Fruit fly (Drosophila melanogaster) whole organism, embryonic: ENCODE data around the gene CG8066.

Experiments
- Awh ChIP-seq: fragments of 200-800 bp; sonication (Bioruptor generic); IDR thresholded peaks from 2 replicates; pipeline ENCODE4, ENCODE4 v1.3.6; 2022; ENCODE audit warnings: missing biosample characterization, missing genetic modification characterization
- CG10209 ChIP-seq: fragments of 200-800 bp; sonication (Bioruptor generic); optimal IDR thresholded peaks from 3 replicates; lab custom pipeline; 2017; ENCODE audit warnings: missing biosample characterization, mild to moderate bottlenecking, missing genetic modification characterization, missing genetic modification reagents
- CG10654 ChIP-seq: fragments of 200-800 bp; sonication (Bioruptor generic); optimal IDR thresholded peaks from 2 replicates; lab custom pipeline; 2016; ENCODE audit warnings: missing biosample characterization, missing genetic modification characterization
- CG11723 ChIP-seq: fragments of 200-800 bp; sonication (Bioruptor generic); optimal IDR thresholded peaks from 2 replicates; lab custom pipeline; 2017; ENCODE audit warnings: missing biosample characterization, mild to moderate bottlenecking, missing genetic modification characterization
- CG13296 ChIP-seq: fragments of 200-800 bp; sonication (Bioruptor generic); optimal IDR thresholded peaks from 3 replicates; lab custom pipeline; 2018; ENCODE audit warnings: missing biosample characterization, mild to moderate bottlenecking, missing genetic modification characterization
- CG14667 ChIP-seq: fragments of 200-800 bp; sonication (Bioruptor generic); IDR thresholded peaks from 2 replicates; pipeline ENCODE4 v1.3.6; 2022; ENCODE audit warnings: missing biosample characterization, missing genetic modification characterization
- CG15073 ChIP-seq: fragments of 200-800 bp; sonication (Bioruptor generic); optimal IDR thresholded peaks from 2 replicates; lab custom pipeline; 2016; ENCODE audit warnings: missing biosample characterization, missing genetic modification characterization
- CG16863 ChIP-seq: fragments of 200-800 bp; sonication (Bioruptor generic); optimal IDR thresholded peaks from 3 replicates; lab custom pipeline; 2016; ENCODE audit warnings: missing biosample characterization, missing genetic modification characterization
- CG17186 ChIP-seq: fragments of 200-800 bp; sonication (Bioruptor generic); optimal IDR thresholded peaks from 3 replicates; lab custom pipeline; 2017; ENCODE audit warnings: missing biosample characterization, missing genetic modification reagents, missing genetic modification characterization
- CG18262 ChIP-seq: fragments of 200-800 bp; optimal IDR thresholded peaks from 3 replicates; lab custom pipeline; 2019; ENCODE audit warnings: missing biosample characterization, mild to moderate bottlenecking, missing genetic modification characterization, moderate library complexity
- CG18764 ChIP-seq: fragments of 200-800 bp; sonication (Bioruptor generic); optimal IDR thresholded peaks from 3 replicates; lab custom pipeline; 2016; ENCODE audit warnings: missing biosample characterization, missing genetic modification characterization
- CG2678 ChIP-seq: fragments of 200-800 bp; sonication (Bioruptor generic); optimal IDR thresholded peaks from 3 replicates; lab custom pipeline; 2019; ENCODE audit warnings: missing biosample characterization, mild to moderate bottlenecking, missing genetic modification characterization, moderate library complexity
- CG2712 ChIP-seq: fragments of 200-800 bp; optimal IDR thresholded peaks from 3 replicates; lab custom pipeline; 2019; ENCODE audit warnings: missing biosample characterization, mild to moderate bottlenecking, missing genetic modification characterization, moderate library complexity
- CG32767 ChIP-seq: fragments of 200-800 bp; sonication (Bioruptor generic); IDR thresholded peaks from 2 replicates; pipeline ENCODE4 v1.3.6; 2022; ENCODE audit warnings: missing biosample characterization, missing genetic modification characterization
- CG5180 ChIP-seq: fragments of 200-800 bp; sonication (Bioruptor generic); optimal IDR thresholded peaks from 3 replicates; lab custom pipeline; 2017; ENCODE audit warnings: missing biosample characterization, missing genetic modification characterization, mild to moderate bottlenecking, moderate library complexity, missing genetic modification reagents
- CG7357 ChIP-seq: fragments of 200-800 bp; sonication (Bioruptor generic); IDR thresholded peaks from 3 replicates; pipeline ENCODE4 v1.3.6; 2022; ENCODE audit warnings: missing biosample characterization, missing genetic modification characterization
- CG7372 ChIP-seq: fragments of 200-800 bp; sonication (Bioruptor generic); IDR thresholded peaks from 2 replicates; pipeline ENCODE4 v1.3.6; 2022; ENCODE audit warnings: missing biosample characterization, missing genetic modification characterization
- CG8388 ChIP-seq: fragments of 200-800 bp; sonication (Bioruptor generic); optimal IDR thresholded peaks from 2 replicates; lab custom pipeline; 2019; ENCODE audit warnings: missing biosample characterization, mild to moderate bottlenecking, missing genetic modification characterization, moderate library complexity
- CG9437 ChIP-seq: fragments of 200-800 bp; sonication (Bioruptor generic); optimal IDR thresholded peaks from 2 replicates; lab custom pipeline; 2018; ENCODE audit warnings: missing biosample characterization, mild to moderate bottlenecking, missing genetic modification characterization
- CG9609 ChIP-seq: fragments of 200-800 bp; sonication (Bioruptor generic); optimal IDR thresholded peaks from 3 replicates; lab custom pipeline; 2016; ENCODE audit warnings: missing biosample characterization, missing genetic modification characterization
- CG9876 ChIP-seq: fragments of 200-800 bp; sonication (Bioruptor generic); optimal IDR thresholded peaks from 2 replicates; lab custom pipeline; 2016; ENCODE audit warnings: missing biosample characterization, missing genetic modification characterization
- Chrac-16 ChIP-seq: fragments of 200-800 bp; sonication (Bioruptor generic); optimal IDR thresholded peaks from 3 replicates; lab custom pipeline; 2016; ENCODE audit warnings: missing biosample characterization, missing genetic modification characterization
- D ChIP-seq, 2 experiments: fragments of 200-800 bp in 1 of 2; fragments of >200 bp in 1 of 2; sonication (Bioruptor generic) in 1 of 2; optimal IDR thresholded peaks; 2 replicates in 1 of 2; 3 replicates in 1 of 2; lab custom pipeline; 2017; ENCODE audit warnings: mild to moderate bottlenecking in 1 of 2, missing biosample characterization in 1 of 2, missing genetic modification characterization in 1 of 2, missing genetic modification reagents in 1 of 2
- Deaf1 ChIP-seq: fragments of 200-800 bp; optimal IDR thresholded peaks from 3 replicates; lab custom pipeline; 2019; ENCODE audit warnings: missing biosample characterization, mild to moderate bottlenecking, missing genetic modification characterization, moderate library complexity
- Drgx ChIP-seq: fragments of 200-800 bp; sonication (Bioruptor generic); IDR thresholded peaks from 2 replicates; pipeline ENCODE4 v1.3.6; 2022; ENCODE audit warnings: missing biosample characterization, missing genetic modification characterization
- E2f2 ChIP-seq: fragments of 200-800 bp; sonication (Bioruptor generic); IDR thresholded peaks from 2 replicates; pipeline ENCODE4 v1.3.6; 2022; ENCODE audit warnings: missing biosample characterization, missing genetic modification characterization
- ERR ChIP-seq: fragments of 200-800 bp; sonication (Bioruptor generic); optimal IDR thresholded peaks from 2 replicates; lab custom pipeline; 2016; ENCODE audit warnings: missing biosample characterization, missing genetic modification characterization
- HmgZ ChIP-seq: fragments of 200-800 bp; sonication (Bioruptor generic); optimal IDR thresholded peaks from 2 replicates; lab custom pipeline; 2018; ENCODE audit warnings: missing biosample characterization, mild to moderate bottlenecking, missing genetic modification characterization
- ap ChIP-seq: fragments of 200-800 bp; sonication (Bioruptor generic); IDR thresholded peaks from 2 replicates; pipeline ENCODE4 v1.3.6; 2022; ENCODE audit warnings: missing biosample characterization, missing genetic modification characterization
- az2 ChIP-seq: fragments of 200-800 bp; sonication (Bioruptor generic); optimal IDR thresholded peaks from 3 replicates; lab custom pipeline; 2016; ENCODE audit warnings: missing biosample characterization, missing genetic modification characterization
- cad ChIP-seq: fragments of >200 bp; optimal IDR thresholded peaks from 2 replicates; lab custom pipeline; 2017; ENCODE audit warnings: missing biosample characterization, missing genetic modification characterization
- cas ChIP-seq: fragments of 200-800 bp; sonication (Bioruptor generic); IDR thresholded peaks from 2 replicates; pipeline ENCODE4 v1.3.6; 2022; ENCODE audit warnings: missing biosample characterization, missing genetic modification characterization
- cato ChIP-seq: fragments of 200-800 bp; sonication (Bioruptor generic); optimal IDR thresholded peaks from 2 replicates; lab custom pipeline; 2016; ENCODE audit warnings: missing biosample characterization, missing genetic modification characterization, borderline replicate concordance
- caup ChIP-seq: fragments of 200-800 bp; sonication (Bioruptor generic); optimal IDR thresholded peaks from 3 replicates; lab custom pipeline; 2017; ENCODE audit warnings: missing biosample characterization, mild to moderate bottlenecking, missing genetic modification characterization, moderate library complexity; ENCODE audit not compliant: severe bottlenecking
- fd3F ChIP-seq: fragments of 200-800 bp; sonication (Bioruptor generic); optimal IDR thresholded peaks from 2 replicates; lab custom pipeline; 2018; ENCODE audit warnings: missing biosample characterization, mild to moderate bottlenecking, missing genetic modification characterization, moderate library complexity
- fru ChIP-seq: fragments of >200 bp; optimal IDR thresholded peaks from 2 replicates; lab custom pipeline; 2017
- gce ChIP-seq: fragments of 200-800 bp; sonication (Bioruptor generic); IDR thresholded peaks from 3 replicates; pipeline ENCODE4 v1.3.6; 2022; ENCODE audit warnings: missing biosample characterization, missing genetic modification characterization
- insv ChIP-seq, 2 experiments: fragments of 200-800 bp; sonication (Bioruptor generic); optimal IDR thresholded peaks; 3 replicates each; lab custom pipeline; 2016 to 2018; ENCODE audit warnings: missing biosample characterization in 2 of 2, missing genetic modification characterization in 2 of 2
- kni ChIP-seq: fragments of 200-800 bp; sonication (Bioruptor generic); optimal IDR thresholded peaks from 3 replicates; lab custom pipeline; 2017; ENCODE audit warnings: mild to moderate bottlenecking, missing biosample characterization, missing genetic modification reagents, missing genetic modification characterization
- lab ChIP-seq: fragments of 200-800 bp; sonication (Bioruptor generic); optimal IDR thresholded peaks from 3 replicates; lab custom pipeline; 2017; ENCODE audit warnings: missing biosample characterization, missing genetic modification characterization, mild to moderate bottlenecking, moderate library complexity, missing genetic modification reagents
- rib ChIP-seq: fragments of 200-800 bp; sonication (Bioruptor generic); IDR thresholded peaks from 2 replicates; pipeline ENCODE4 v1.3.6; 2022; ENCODE audit warnings: missing biosample characterization, missing genetic modification characterization
- ro ChIP-seq: fragments of 200-800 bp; sonication (Bioruptor generic); IDR thresholded peaks from 2 replicates; pipeline ENCODE4 v1.3.6; 2022; ENCODE audit warnings: missing biosample characterization, missing genetic modification characterization
- shn ChIP-seq: fragments of 200-800 bp; sonication (Bioruptor generic); optimal IDR thresholded peaks from 3 replicates; lab custom pipeline; 2016; ENCODE audit warnings: missing biosample characterization, missing genetic modification characterization
- so ChIP-seq: fragments of 200-800 bp; sonication (Bioruptor generic); IDR thresholded peaks from 3 replicates; pipeline ENCODE4 v1.3.6; 2022; ENCODE audit warnings: missing biosample characterization, missing genetic modification characterization
- toy ChIP-seq: fragments of 200-800 bp; sonication (Bioruptor generic); IDR thresholded peaks from 2 replicates; pipeline ENCODE4 v1.3.6; 2022; ENCODE audit warnings: missing biosample characterization, missing genetic modification characterization
- ttk ChIP-seq: fragments of 200-800 bp; sonication (Bioruptor generic); IDR thresholded peaks from 2 replicates; pipeline ENCODE4 v2.1.2; 2022; ENCODE audit warnings: missing biosample characterization, missing genetic modification characterization
- unpg ChIP-seq: fragments of 200-800 bp; sonication (Bioruptor generic); optimal IDR thresholded peaks from 3 replicates; lab custom pipeline; 2018; ENCODE audit warnings: missing biosample characterization, mild to moderate bottlenecking, missing genetic modification characterization, moderate library complexity
- wor ChIP-seq: fragments of 200-800 bp; sonication (Bioruptor generic); IDR thresholded peaks from 2 replicates; pipeline ENCODE4 v1.3.6; 2022; ENCODE audit warnings: missing biosample characterization, missing genetic modification characterization
- zfh1 ChIP-seq: fragments of 200-800 bp; sonication (Bioruptor generic); IDR thresholded peaks from 3 replicates; pipeline ENCODE4 v1.3.6; 2022; ENCODE audit warnings: missing biosample characterization, missing genetic modification characterization

Gene CG8066

dm6 chr3R:14608892-14609692 lies 40.4 kb upstream of the CG8066 start, which contains the start of gene CG14853 (continued):
- TF ChIP-seq D (optimal IDR thresholded peaks at IDR 0.05; lab: Kevin White, UChicago), result no peak
- peak; percentile 52 for TF ChIP-seq D (GFP tag; optimal IDR thresholded peaks at IDR 0.05; lab: Kevin White, UChicago)
- TF ChIP-seq fru, result no peak
- peak; percentile 59 for TF ChIP-seq Awh (GFP tag; lab: Robert Waterston, UW)
- TF ChIP-seq gce (GFP tag; lab: Robert Waterston, UW), result peak; percentile 77; the same call in 2 of the 3 replicates
- TF ChIP-seq CG15073 (GFP tag; lab: Kevin White, UChicago), result no peak
- peak; percentile 84 for TF ChIP-seq CG9437 (GFP tag; lab: Kevin White, UChicago)
- TF ChIP-seq ro (GFP tag; lab: Robert Waterston, UW), result peak; percentile 68
- peak; percentile 81 for TF ChIP-seq fd3F
- TF ChIP-seq cas (GFP tag; lab: Robert Waterston, UW), result 0 out of 2 replicates have a peak, but pooled peaks have one; percentile 21
- TF ChIP-seq CG32767 (GFP tag; lab: Robert Waterston, UW), result peak; percentile 81
- TF ChIP-seq CG14667 (GFP tag; lab: Robert Waterston, UW), result peak; percentile 72
- TF ChIP-seq CG10209 (GFP tag; lab: Kevin White, UChicago), result peak; percentile 85
- TF ChIP-seq lab (GFP tag; lab: Kevin White, UChicago), result peak; percentile 69
- peak; percentile 55 for TF ChIP-seq CG10654 (GFP tag; lab: Kevin White, UChicago)
- TF ChIP-seq HmgZ, result peak; percentile 71
- peak; percentile 40 for TF ChIP-seq CG17186 (GFP tag; lab: Kevin White, UChicago)
- no peak for TF ChIP-seq CG9609
- TF ChIP-seq E2f2 (GFP tag; lab: Robert Waterston, UW), result peak; percentile 67; the same call in 1 of the 2 replicates
- TF ChIP-seq CG11723 (GFP tag; lab: Kevin White, UChicago), result peak; percentile 30
- TF ChIP-seq CG13296 (GFP tag; lab: Kevin White, UChicago), result peak; percentile 79
- peak; percentile 77 for TF ChIP-seq zfh1 (GFP tag; lab: Robert Waterston, UW)
- TF ChIP-seq wor (GFP tag; lab: Robert Waterston, UW), result peak; percentile 81
- peak; percentile 79 for TF ChIP-seq ap (GFP tag; lab: Robert Waterston, UW)
- no peak for TF ChIP-seq ERR
- TF ChIP-seq insv (GFP tag; optimal IDR thresholded peaks at IDR 0.05; lab: Kevin White, UChicago), result peak in 1 of 2 experiments; percentile 47
- TF ChIP-seq so (GFP tag; lab: Robert Waterston, UW), result peak; percentile 68; the same call in 2 of the 3 replicates
- peak; percentile 60 for TF ChIP-seq CG8388 (GFP tag; lab: Kevin White, UChicago)
- TF ChIP-seq ttk (GFP tag; lab: Robert Waterston, UW), result peak; percentile 70
- TF ChIP-seq cato (GFP tag; lab: Kevin White, UChicago), result peak; percentile 60
- TF ChIP-seq Chrac-16 (GFP tag; lab: Kevin White, UChicago), result peak; percentile 69
- peak; percentile 7 for TF ChIP-seq CG16863
- peak; percentile 88 for TF ChIP-seq CG2678 (tag; lab: Kevin White, UChicago)
- peak; percentile 2 for TF ChIP-seq CG18764
- no peak for TF ChIP-seq cad (GFP tag; lab: Kevin White, UChicago)
- peak; percentile 9 for TF ChIP-seq shn
- no peak for TF ChIP-seq CG7357 (GFP tag; lab: Robert Waterston, UW)
- peak; percentile 60 for TF ChIP-seq Deaf1 (tag; lab: Kevin White, UChicago)
- TF ChIP-seq caup (GFP tag; lab: Kevin White, UChicago), result peak; percentile 81
- TF ChIP-seq unpg (GFP tag; lab: Kevin White, UChicago), result peak; percentile 65
- peak; percentile 58 for TF ChIP-seq CG5180 (GFP tag; lab: Kevin White, UChicago)
- peak; percentile 17 for TF ChIP-seq rib (GFP tag; lab: Robert Waterston, UW)
- TF ChIP-seq az2 (GFP tag; lab: Kevin White, UChicago), result peak; percentile 89
- TF ChIP-seq kni (GFP tag; lab: Kevin White, UChicago), result peak; percentile 59
- TF ChIP-seq CG18262 (tag; lab: Kevin White, UChicago), result peak; percentile 88
- TF ChIP-seq CG7372 (GFP tag; lab: Robert Waterston, UW), result peak; percentile 67
- TF ChIP-seq toy (GFP tag; lab: Robert Waterston, UW), result no peak
- TF ChIP-seq CG2712 (tag; lab: Kevin White, UChicago), result peak; percentile 92
- TF ChIP-seq Drgx (GFP tag; lab: Robert Waterston, UW), result no peak; the same call in 1 of the 2 replicates
- no peak for TF ChIP-seq CG9876 (GFP tag; lab: Kevin White, UChicago)
